Fruit fly (Drosophila melanogaster): ENCODE data around the gene CG12817.

The CG12817 gene

dm6 chr3R:10190084-10190782 lies 34.3 kb downstream of the CG12817 start, which contains the start of gene Syn (continued):
- TF ChIP-seq crp (GFP tag; optimal IDR thresholded peaks at IDR 0.05) (no peak), CG17912 (GFP tag; optimal IDR thresholded peaks at IDR 0.05) (no peak), CG16863 (GFP tag; optimal IDR thresholded peaks at IDR 0.05) (no peak), CTCF (GFP tag; optimal IDR thresholded peaks at IDR 0.05) (no peak), CG4328 (GFP tag; optimal IDR thresholded peaks at IDR 0.05) (no peak), Xbp1 (GFP tag; optimal IDR thresholded peaks at IDR 0.05) (peak; percentile 10), CG9797 (GFP tag; optimal IDR thresholded peaks at IDR 0.05) (no peak), CG7839 (tag; optimal IDR thresholded peaks at IDR 0.05) (peak; percentile 33), CG2116 (GFP tag; optimal IDR thresholded peaks at IDR 0.05) (no peak), gro (GFP tag; optimal IDR thresholded peaks at IDR 0.05) (no peak), E2f2 (GFP tag; IDR thresholded peaks at IDR 0.05) (no peak), NC2α (GFP tag; optimal IDR thresholded peaks at IDR 0.05) (no peak), prd (optimal IDR thresholded peaks at IDR 0.05) (no peak), prd (GFP tag; IDR thresholded peaks at IDR 0.05) (no peak), tna (GFP tag; IDR thresholded peaks at IDR 0.05; ENCODE audit: partially characterized antibody) (no peak), nau (GFP tag; optimal IDR thresholded peaks at IDR 0.05) (no peak), CG1024 (GFP tag; IDR thresholded peaks at IDR 0.05) (no peak), CG33557 (GFP tag; optimal IDR thresholded peaks at IDR 0.05) (no peak), CG6254 (GFP tag; optimal IDR thresholded peaks at IDR 0.05) (no peak), ttk (GFP tag; IDR thresholded peaks at IDR 0.05) (no peak), CG10267 (tag; optimal IDR thresholded peaks at IDR 0.05) (peak; percentile 24), Asciz (GFP tag; optimal IDR thresholded peaks at IDR 0.05) (no peak), Xrp1 (GFP tag; IDR thresholded peaks at IDR 0.05) (no peak), pita (GFP tag; optimal IDR thresholded peaks at IDR 0.05) (no peak), p53 (GFP tag; optimal IDR thresholded peaks at IDR 0.05) (no peak), tap (tag; optimal IDR thresholded peaks at IDR 0.05) (no peak), Atf-2 (GFP tag; optimal IDR thresholded peaks at IDR 0.05) (no peak), hkb (optimal IDR thresholded peaks at IDR 0.05) (no peak), hkb (GFP tag; IDR thresholded peaks at IDR 0.05) (no peak), HmgZ (tag; optimal IDR thresholded peaks at IDR 0.05) (no peak), Dip2 (GFP tag; IDR thresholded peaks at IDR 0.05) (no peak), gsb-n (tag; optimal IDR thresholded peaks at IDR 0.05) (no peak), CG7928 (GFP tag; optimal IDR thresholded peaks at IDR 0.05) (no peak), repo (GFP tag; optimal IDR thresholded peaks at IDR 0.05) (no peak), ato (GFP tag; IDR thresholded peaks at IDR 0.05; ENCODE audit: partially characterized antibody) (no peak), Bdp1 (GFP tag; optimal IDR thresholded peaks at IDR 0.05) (no peak), CG5180 (GFP tag; optimal IDR thresholded peaks at IDR 0.05) (no peak), Mad (GFP tag; optimal IDR thresholded peaks at IDR 0.05) (no peak), CG10959 (GFP tag; IDR thresholded peaks at IDR 0.05) (no peak), CG15011 (GFP tag; optimal IDR thresholded peaks at IDR 0.05) (no peak), Hr51 (GFP tag; optimal IDR thresholded peaks at IDR 0.05) (peak in 1 of 2 experiments; percentile 62), CG10543 (GFP tag; optimal IDR thresholded peaks at IDR 0.05) (no peak), CG9727 (GFP tag; optimal IDR thresholded peaks at IDR 0.05) (peak; percentile 35), Aef1 (GFP tag; IDR thresholded peaks at IDR 0.05) (no peak), CG12219 (GFP tag; optimal IDR thresholded peaks at IDR 0.05) (no peak), Hand (GFP tag; optimal IDR thresholded peaks at IDR 0.05) (no peak), Spps (tag; optimal IDR thresholded peaks at IDR 0.05) (no peak), CG17361 (GFP tag; IDR thresholded peaks at IDR 0.05) (peak; percentile 33; the same call in 1 of the 3 replicates), Myb (GFP tag; optimal IDR thresholded peaks at IDR 0.05) (no peak), toy (GFP tag; IDR thresholded peaks at IDR 0.05) (no peak), D19A (tag; optimal IDR thresholded peaks at IDR 0.05) (peak; percentile 73)
